Fruit fly (Drosophila melanogaster): ENCODE data around the gene Cpr66D.
A peak's percentile ranks its signal among the peaks of the same experiment; 100 is the strongest.

Cpr66D gene

dm6 chr3L:8684419-8685081 is 44.3 kb downstream of the Cpr66D start (continued):
- TF ChIP-seq CG14014 (GFP tag; IDR thresholded peaks at IDR 0.05) (peak; percentile 38; the same call in 1 of the 2 replicates), MESR4 (GFP tag; optimal IDR thresholded peaks at IDR 0.05) (no peak), pan (optimal IDR thresholded peaks at IDR 0.05) (no peak), pan (GFP tag; optimal IDR thresholded peaks at IDR 0.05 in 1 of 2, IDR thresholded peaks at IDR 0.05 in 1 of 2) (no peak), CG1233 (GFP tag; optimal IDR thresholded peaks at IDR 0.05) (no peak), CG6175 (GFP tag; IDR thresholded peaks at IDR 0.05) (peak; percentile 66; the same call in 2 of the 3 replicates), CG11696 (GFP tag; IDR thresholded peaks at IDR 0.05) (peak; percentile 9; the same call in 1 of the 2 replicates), row (GFP tag; IDR thresholded peaks at IDR 0.05) (0 out of 3 replicates have a peak, but pooled peaks have one; percentile 5), slp2 (GFP tag; optimal IDR thresholded peaks at IDR 0.05) (no peak), CG10321 (GFP tag; IDR thresholded peaks at IDR 0.05) (no peak), fu2 (GFP tag; optimal IDR thresholded peaks at IDR 0.05) (no peak), otp (GFP tag; IDR thresholded peaks at IDR 0.05) (0 out of 3 replicates have a peak, but pooled peaks have one; percentile 41), mam (GFP tag; optimal IDR thresholded peaks at IDR 0.05) (no peak), NC2α (GFP tag; optimal IDR thresholded peaks at IDR 0.05) (no peak), CG9609 (GFP tag; optimal IDR thresholded peaks at IDR 0.05) (no peak), Doc3 (GFP tag; IDR thresholded peaks at IDR 0.05; ENCODE audit: partially characterized antibody) (no peak), fd3F (GFP tag; optimal IDR thresholded peaks at IDR 0.05) (no peak), lov (optimal IDR thresholded peaks at IDR 0.05) (no peak), lov (GFP tag; IDR thresholded peaks at IDR 0.05) (no peak), Gsc (GFP tag; IDR thresholded peaks at IDR 0.05) (no peak), D19B (GFP tag; optimal IDR thresholded peaks at IDR 0.05) (no peak), CG12769 (tag; optimal IDR thresholded peaks at IDR 0.05) (peak; percentile 29), CG6854 (GFP tag; optimal IDR thresholded peaks at IDR 0.05) (no peak), CG42726 (GFP tag; IDR thresholded peaks at IDR 0.05; ENCODE audit: partially characterized antibody) (no peak), CG12391 (tag; optimal IDR thresholded peaks at IDR 0.05) (peak; percentile 7), Atf6 (GFP tag; IDR thresholded peaks at IDR 0.05) (0 out of 2 replicates have a peak, but pooled peaks have one; percentile 20), caup (GFP tag; optimal IDR thresholded peaks at IDR 0.05; ENCODE audit: severe bottlenecking) (peak; percentile 30), Kr (GFP tag; optimal IDR thresholded peaks at IDR 0.05) (no peak), CG2120 (GFP tag; optimal IDR thresholded peaks at IDR 0.05) (peak; percentile 19), stwl (tag; optimal IDR thresholded peaks at IDR 0.05) (no peak), onecut (GFP tag; IDR thresholded peaks at IDR 0.05) (no peak), CG4282 (GFP tag; optimal IDR thresholded peaks at IDR 0.05) (no peak)

- TF ChIP-seq Atf-2 (GFP tag; optimal IDR thresholded peaks at IDR 0.05) = no peak
- TF ChIP-seq Max (GFP tag; optimal IDR thresholded peaks at IDR 0.05) = no peak
- TF ChIP-seq sd (tag; optimal IDR thresholded peaks at IDR 0.05) = peak; percentile 17
- peak; percentile 49 for TF ChIP-seq Med (GFP tag)
- no peak for TF ChIP-seq zen2 (GFP tag; IDR thresholded peaks at IDR 0.05; ENCODE audit: partially characterized antibody)
These were observed 46.4 kb downstream of the Cpr66D start for dm6 chr3L:8686646-8687045.

dm6 chr3L:8688694-8689291 is 48.6 kb downstream of the Cpr66D start:
- TF ChIP-seq CG33213 (GFP tag; optimal IDR thresholded peaks at IDR 0.05) (no peak), Hr51 (GFP tag; optimal IDR thresholded peaks at IDR 0.05) (no peak), CG31365 (tag; optimal IDR thresholded peaks at IDR 0.05) (no peak), PHDP (tag; optimal IDR thresholded peaks at IDR 0.05) (no peak), dm (GFP tag; optimal IDR thresholded peaks at IDR 0.05) (no peak), MBD-R2 (GFP tag; IDR thresholded peaks at IDR 0.05) (no peak), Nf-YB (GFP tag; optimal IDR thresholded peaks at IDR 0.05) (no peak), zen2 (GFP tag; IDR thresholded peaks at IDR 0.05; ENCODE audit: partially characterized antibody) (no peak), sqz (GFP tag; optimal IDR thresholded peaks at IDR 0.05) (no peak), NC2β (GFP tag; optimal IDR thresholded peaks at IDR 0.05) (no peak), CG18476 (GFP tag; optimal IDR thresholded peaks at IDR 0.05) (no peak), aop (GFP tag; IDR thresholded peaks at IDR 0.05) (no peak), ap (GFP tag; IDR thresholded peaks at IDR 0.05) (no peak)
